Fruit fly (Drosophila melanogaster): ENCODE measurements around the gene Nepl8.

DNA sequence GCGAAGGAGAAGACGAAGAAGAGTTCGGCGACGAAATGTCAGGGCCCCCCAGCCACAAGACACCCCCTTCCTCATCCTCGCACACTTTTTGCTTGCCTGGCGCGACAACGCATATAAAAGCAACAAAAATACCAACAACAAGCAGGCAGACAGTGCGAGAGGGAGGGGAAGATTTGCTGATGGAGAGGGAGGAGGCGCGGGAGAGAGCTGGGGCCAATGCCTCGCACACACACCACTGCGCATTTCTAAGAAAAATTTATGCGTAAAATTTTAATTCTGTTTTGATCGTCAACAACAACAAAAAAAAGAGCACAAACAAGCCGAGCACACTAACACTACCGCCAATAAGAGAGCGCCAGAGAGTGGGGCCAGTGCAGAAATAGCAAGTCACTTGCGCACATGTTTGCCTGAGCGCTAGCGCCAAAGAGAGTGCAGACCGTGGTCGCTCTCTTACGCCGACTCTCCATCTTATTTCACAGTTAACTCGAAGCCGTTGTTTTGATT is 38.1 kb downstream of the Nepl8 start:
- TF ChIP-seq CG8478 (optimal IDR thresholded peaks at IDR 0.05) (no peak), CTCF (optimal IDR thresholded peaks at IDR 0.05) (no peak)

Data from S2 (cell line).